Worm (Caenorhabditis elegans) whole organism, early embryonic: ENCODE results near the gene maoc-1.

ENCODE experiments used
- B0310.2 ChIP-seq: sonication (generic microtip); optimal IDR thresholded peaks from 2 replicates; lab custom pipeline; 2016; ENCODE audit warnings: mild to moderate bottlenecking, missing genetic modification characterization, missing compliant biosample characterization
- F13C5.2 ChIP-seq: sonication (generic microtip); optimal IDR thresholded peaks from 2 replicates; lab custom pipeline; 2017; ENCODE audit warnings: mild to moderate bottlenecking, missing genetic modification characterization, inconsistent platforms, missing compliant biosample characterization
- aly-1 ChIP-seq: sonication (generic microtip); optimal IDR thresholded peaks from 2 replicates; lab custom pipeline; 2016; ENCODE audit warnings: missing genetic modification characterization, missing compliant biosample characterization
- ama-1 ChIP-seq: fragments of 150-350 bp; optimal IDR thresholded peaks from 2 replicates; lab custom pipeline; 2014
- ceh-13 ChIP-seq: fragments of 200-800 bp; sonication (Bioruptor generic); optimal IDR thresholded peaks from 2 replicates; lab custom pipeline; 2018; ENCODE audit warnings: mild to moderate bottlenecking, missing genetic modification characterization, missing compliant biosample characterization
- ceh-36 ChIP-seq: sonication (generic microtip); optimal IDR thresholded peaks from 2 replicates; lab custom pipeline; 2016; ENCODE audit warnings: missing genetic modification characterization, inconsistent platforms, missing compliant biosample characterization
- ets-7 ChIP-seq: sonication (generic microtip); optimal IDR thresholded peaks from 2 replicates; lab custom pipeline; 2016; ENCODE audit warnings: missing genotype, missing genetic modification characterization, missing compliant biosample characterization
- flt-1 ChIP-seq: fragments of 200-800 bp; sonication (Bioruptor generic); IDR thresholded peaks from 2 replicates; pipeline ENCODE4 v1.3.6; 2022; ENCODE audit warnings: missing genetic modification characterization, missing compliant biosample characterization
- hmbx-1 ChIP-seq: sonication (generic microtip); optimal IDR thresholded peaks from 2 replicates; lab custom pipeline; 2016; ENCODE audit warnings: mild to moderate bottlenecking, missing genetic modification characterization, missing compliant biosample characterization
- hmg-4 ChIP-seq: fragments of 200-800 bp; sonication (Bioruptor generic); optimal IDR thresholded peaks from 2 replicates; lab custom pipeline; 2018; ENCODE audit warnings: mild to moderate bottlenecking, missing genetic modification characterization, missing compliant biosample characterization
- hnd-1 ChIP-seq: sonication (generic microtip); optimal IDR thresholded peaks from 2 replicates; lab custom pipeline; 2016; ENCODE audit warnings: missing genetic modification characterization, missing compliant biosample characterization
- pes-1 ChIP-seq: fragments of 200-800 bp; sonication (Bioruptor generic); IDR thresholded peaks from 2 replicates; pipeline ENCODE4 v1.3.6; 2022; ENCODE audit warnings: missing genetic modification reagents, missing genetic modification characterization, missing compliant biosample characterization
- scrt-1 ChIP-seq: fragments of 200-800 bp; sonication (Bioruptor generic); IDR thresholded peaks from 2 replicates; pipeline ENCODE4 v1.3.6; 2022; ENCODE audit warnings: missing genetic modification characterization, missing compliant biosample characterization
- sea-1 ChIP-seq: fragments of 200-800 bp; sonication (Bioruptor generic); conservative IDR thresholded peaks from 2 replicates; pipeline ENCODE4 v1.3.6; 2022; ENCODE audit warnings: missing genetic modification characterization, missing compliant biosample characterization
- tbx-11 ChIP-seq: fragments of 200-800 bp; sonication (Bioruptor generic); IDR thresholded peaks from 2 replicates; pipeline ENCODE4 v1.3.6; 2022; ENCODE audit warnings: missing genetic modification characterization, missing compliant biosample characterization
- tbx-37 ChIP-seq: fragments of 200-800 bp; sonication (Bioruptor generic); conservative IDR thresholded peaks from 2 replicates; pipeline ENCODE4 v1.3.6; 2022; ENCODE audit warnings: missing genetic modification reagents, missing genetic modification characterization, missing compliant biosample characterization
- tra-4 ChIP-seq: sonication (generic microtip); optimal IDR thresholded peaks from 2 replicates; lab custom pipeline; 2017; ENCODE audit warnings: missing genetic modification characterization, missing compliant biosample characterization

The maoc-1 gene

ce11 chrII:7161512-7161911 lies 34.6 kb upstream of the maoc-1 start, which contains the start of gene C27H5.12:
Gene C27H5.12 (minus strand): TSS chrII:7161612.
- TF ChIP-seq scrt-1 (GFP tag; lab: Robert Waterston, UW) = no peak
- TF ChIP-seq ets-7 (tag; lab: Kevin White, UChicago) = no peak
- no peak for TF ChIP-seq flt-1 (GFP tag; lab: Robert Waterston, UW)
- no peak for TF ChIP-seq B0310.2 (tag; lab: Kevin White, UChicago)
- no peak for TF ChIP-seq ceh-13
- TF ChIP-seq tbx-37 (GFP tag; lab: Robert Waterston, UW) = no peak
- no peak for TF ChIP-seq pes-1 (GFP tag; lab: Robert Waterston, UW)
- TF ChIP-seq tbx-11 (GFP tag; lab: Robert Waterston, UW) = no peak
- no peak for TF ChIP-seq F13C5.2
- no peak for TF ChIP-seq ceh-36 (tag; lab: Kevin White, UChicago)
- TF ChIP-seq hnd-1 = no peak
- no peak for TF ChIP-seq ama-1 (lab: Kevin White, UChicago)

- no peak for TF ChIP-seq pes-1 (GFP tag; lab: Robert Waterston, UW)
- TF ChIP-seq B0310.2 (tag; lab: Kevin White, UChicago) = no peak
- no peak for TF ChIP-seq F13C5.2
- no peak for TF ChIP-seq aly-1 (tag; lab: Kevin White, UChicago)
- no peak for TF ChIP-seq sea-1
- TF ChIP-seq hmg-4 (GFP tag; lab: Kevin White, UChicago) = no peak
- no peak for TF ChIP-seq tra-4 (tag; lab: Kevin White, UChicago)
- no peak for TF ChIP-seq ama-1 (lab: Kevin White, UChicago)
- no peak for TF ChIP-seq tbx-11 (GFP tag; lab: Robert Waterston, UW)
- no peak for TF ChIP-seq flt-1 (GFP tag; lab: Robert Waterston, UW)
- TF ChIP-seq hnd-1 = no peak
- no peak for TF ChIP-seq ets-7 (tag; lab: Kevin White, UChicago)
Measured at ce11 chrII:7165749-7166148, 30.3 kb upstream of the maoc-1 start, which contains the start of gene mfsd-13.2. Gene mfsd-13.2 (minus strand): TSS chrII:7165849.

DNA sequence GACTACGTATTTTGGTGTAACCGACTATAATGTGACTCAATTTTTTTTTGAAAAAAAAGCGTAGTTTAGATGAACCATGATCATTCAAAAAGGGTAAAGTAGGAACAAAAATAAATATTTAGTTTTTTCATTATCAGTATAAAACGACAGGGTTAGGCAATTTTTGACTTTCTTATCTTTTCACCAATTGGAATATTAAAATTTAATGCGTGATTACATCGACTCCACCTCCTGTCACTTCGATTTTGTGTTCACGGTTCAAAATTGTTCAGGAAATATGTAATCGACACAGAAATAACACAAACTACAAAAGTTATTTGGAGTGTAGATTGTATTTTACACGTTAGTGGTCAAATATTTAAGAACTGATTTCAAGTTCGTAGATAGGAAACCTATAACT lies 29.3 kb upstream of the maoc-1 start:
- no peak for TF ChIP-seq hmg-4 (GFP tag; lab: Kevin White, UChicago)
- TF ChIP-seq hmbx-1 (tag; lab: Kevin White, UChicago) = no peak
- TF ChIP-seq B0310.2 (tag; lab: Kevin White, UChicago) = no peak
- TF ChIP-seq scrt-1 (GFP tag; lab: Robert Waterston, UW) = no peak
- TF ChIP-seq ceh-36 (tag; lab: Kevin White, UChicago) = no peak
- no peak for TF ChIP-seq flt-1 (GFP tag; lab: Robert Waterston, UW)
- TF ChIP-seq sea-1 = no peak
- no peak for TF ChIP-seq F13C5.2
- TF ChIP-seq pes-1 (GFP tag; lab: Robert Waterston, UW) = no peak
- TF ChIP-seq tbx-11 (GFP tag; lab: Robert Waterston, UW) = no peak

DNA sequence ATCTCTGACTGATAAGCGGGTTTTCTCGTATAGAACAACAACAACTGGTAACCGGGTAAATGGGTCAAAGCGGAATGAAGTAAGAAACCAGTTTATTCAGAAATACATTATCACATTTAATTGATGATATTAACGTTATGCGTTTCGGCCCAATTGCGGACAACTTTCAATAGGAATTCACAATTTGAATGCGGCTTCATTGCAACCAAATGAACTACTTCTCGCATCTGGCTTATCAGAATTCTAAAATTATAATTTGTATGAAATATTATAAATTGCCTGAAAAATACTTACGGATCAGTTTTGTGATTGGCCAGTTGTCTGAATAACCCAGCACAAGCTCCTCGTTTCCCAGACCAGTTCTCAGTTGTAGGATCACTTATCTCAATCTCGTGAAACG lies 27.4 kb upstream of the maoc-1 start, which contains the start of gene col-36:
TSS of gene col-36 (minus strand) at position 101 of the 400 bp plus-strand sequence.
- TF ChIP-seq pes-1 (GFP tag; lab: Robert Waterston, UW) = no peak
- TF ChIP-seq B0310.2 (tag; lab: Kevin White, UChicago) = no peak
- TF ChIP-seq scrt-1 (GFP tag; lab: Robert Waterston, UW) = no peak
- TF ChIP-seq sea-1 = no peak
- TF ChIP-seq hnd-1 = no peak
- TF ChIP-seq ceh-36 (tag; lab: Kevin White, UChicago) = no peak
- no peak for TF ChIP-seq tbx-11 (GFP tag; lab: Robert Waterston, UW)
- TF ChIP-seq ceh-13 = no peak
- no peak for TF ChIP-seq ama-1 (lab: Kevin White, UChicago)
- TF ChIP-seq tbx-37 (GFP tag; lab: Robert Waterston, UW) = no peak
- no peak for TF ChIP-seq aly-1 (tag; lab: Kevin White, UChicago)
- no peak for TF ChIP-seq hmbx-1 (tag; lab: Kevin White, UChicago)
- TF ChIP-seq hmg-4 (GFP tag; lab: Kevin White, UChicago) = no peak
- no peak for TF ChIP-seq flt-1 (GFP tag; lab: Robert Waterston, UW)

- TF ChIP-seq aly-1 (tag; lab: Kevin White, UChicago) (no peak), tra-4 (tag; lab: Kevin White, UChicago) (no peak), flt-1 (GFP tag; lab: Robert Waterston, UW) (no peak), ceh-13 (no peak), ets-7 (tag; lab: Kevin White, UChicago) (no peak), tbx-11 (GFP tag; lab: Robert Waterston, UW) (no peak), tbx-37 (GFP tag; lab: Robert Waterston, UW) (no peak), hnd-1 (no peak), F13C5.2 (no peak), ceh-36 (tag; lab: Kevin White, UChicago) (no peak), scrt-1 (GFP tag; lab: Robert Waterston, UW) (no peak), pes-1 (GFP tag; lab: Robert Waterston, UW) (no peak), sea-1 (no peak), hmg-4 (GFP tag; lab: Kevin White, UChicago) (no peak), ama-1 (lab: Kevin White, UChicago) (no peak), B0310.2 (tag; lab: Kevin White, UChicago) (no peak)
Measured at ce11 chrII:7171305-7171998, 24.6 kb upstream of the maoc-1 start, which contains the start of gene dyf-13. Gene dyf-13 (minus strand): TSS chrII:7171355.

ce11 chrII:7174843-7175242 lies 21.2 kb upstream of the maoc-1 start, which contains the start of gene glc-4:
Gene glc-4 (minus strand): TSS chrII:7174943.
- TF ChIP-seq ceh-13 (no peak), ceh-36 (tag; lab: Kevin White, UChicago) (no peak), hmbx-1 (tag; lab: Kevin White, UChicago) (no peak), sea-1 (no peak), tbx-37 (GFP tag; lab: Robert Waterston, UW) (no peak)

ce11 chrII:7176108-7176507 lies 20.0 kb upstream of the maoc-1 start:
- TF ChIP-seq hnd-1 (no peak), scrt-1 (GFP tag; lab: Robert Waterston, UW) (no peak), ama-1 (lab: Kevin White, UChicago) (no peak), flt-1 (GFP tag; lab: Robert Waterston, UW) (no peak), hmg-4 (GFP tag; lab: Kevin White, UChicago) (no peak), tbx-37 (GFP tag; lab: Robert Waterston, UW) (no peak), ceh-36 (tag; lab: Kevin White, UChicago) (no peak), sea-1 (no peak), tbx-11 (GFP tag; lab: Robert Waterston, UW) (no peak)
